Worm (Caenorhabditis elegans): Measurements from ENCODE around the gene dgk-4.

DNA sequence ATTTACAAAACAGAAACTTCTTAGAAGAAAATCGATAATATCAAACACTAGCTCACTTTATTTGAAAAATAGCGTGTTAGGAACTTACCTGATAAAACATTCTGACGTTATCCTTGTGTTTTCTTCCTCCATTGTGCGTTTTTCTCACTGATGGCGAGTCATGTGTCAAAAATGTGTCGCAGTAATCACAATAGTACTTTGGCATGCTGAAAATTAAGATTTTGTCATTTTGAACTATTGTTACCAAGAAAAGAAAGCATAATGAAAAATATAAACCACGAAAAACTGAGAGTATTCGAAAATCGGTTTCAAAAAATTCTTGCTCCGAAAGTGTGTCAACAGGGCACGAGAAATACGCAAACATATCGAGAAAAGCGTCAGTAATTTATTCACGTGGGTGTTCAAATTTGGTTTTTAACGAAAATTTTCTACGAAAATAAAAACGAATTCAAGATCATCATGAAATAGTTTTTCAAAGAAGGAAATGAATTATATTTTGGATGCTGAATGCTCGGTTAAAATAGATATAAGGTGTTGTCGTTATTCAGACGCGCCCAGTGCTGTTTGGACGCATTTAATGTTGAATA, 56.6 kb downstream of the dgk-4 start, which contains the start of gene snrp-3:
- TF ChIP-seq lin-13 (GFP tag; optimal IDR thresholded peaks at IDR 0.05) (peak; percentile 86), sem-4 (tag; optimal IDR thresholded peaks at IDR 0.05) (peak; percentile 62), egl-27 (tag; optimal IDR thresholded peaks at IDR 0.05) (peak; percentile 66), skn-1 (tag; optimal IDR thresholded peaks at IDR 0.05) (no peak), nhr-6 (tag; optimal IDR thresholded peaks at IDR 0.05) (peak; percentile 78), nhr-237 (tag; optimal IDR thresholded peaks at IDR 0.05) (no peak), Y55F3AM.14 (GFP tag; optimal IDR thresholded peaks at IDR 0.05) (no peak), peb-1 (tag; optimal IDR thresholded peaks at IDR 0.05) (no peak), ceh-16 (tag; optimal IDR thresholded peaks at IDR 0.05) (no peak), ceh-82 (tag; optimal IDR thresholded peaks at IDR 0.05) (no peak), F13H6.1 (tag; optimal IDR thresholded peaks at IDR 0.05) (peak; percentile 83)
